Fruit fly (Drosophila melanogaster): ENCODE data around the gene CG33178.

DNA sequence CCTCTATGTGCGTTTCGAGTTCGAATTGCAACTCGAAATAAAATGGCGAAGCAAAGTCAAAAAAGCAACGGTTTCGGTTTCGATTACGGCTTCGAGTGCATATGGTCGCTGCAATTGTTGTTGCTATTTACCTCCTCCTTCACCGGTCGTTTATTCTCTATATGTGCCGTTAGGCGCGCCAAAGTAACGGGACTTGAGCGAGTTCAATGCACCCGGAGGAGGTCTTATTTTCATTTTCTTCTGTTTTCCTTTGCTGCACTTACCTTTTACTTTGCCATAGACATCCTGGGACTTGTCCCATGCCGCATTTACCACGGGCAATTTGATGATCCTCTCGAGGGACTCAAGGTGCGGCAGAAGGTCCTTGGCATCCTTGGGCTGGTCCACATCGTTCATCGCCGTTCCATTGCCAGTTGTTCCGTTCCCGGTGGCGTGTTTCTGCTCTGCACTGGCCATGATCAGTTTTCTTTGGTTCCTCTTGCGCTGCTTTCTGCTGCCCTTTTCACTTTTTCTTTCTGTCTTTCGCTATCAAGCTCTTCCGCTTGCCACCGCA is 7.1 kb upstream of the CG33178 start:
- TF ChIP-seq acj6 (GFP tag; optimal IDR thresholded peaks at IDR 0.05) (no peak), CG16779 (tag; optimal IDR thresholded peaks at IDR 0.05) (no peak), CG1621 (tag; optimal IDR thresholded peaks at IDR 0.05) (no peak), Sox14 (GFP tag; optimal IDR thresholded peaks at IDR 0.05) (no peak), CG11902 (GFP tag; optimal IDR thresholded peaks at IDR 0.05) (no peak), Blimp-1 (GFP tag; optimal IDR thresholded peaks at IDR 0.05) (peak; percentile 48)
